Fruit fly (Drosophila melanogaster) whole organism, embryonic: ENCODE measurements around the gene GstD8.

Experiments used
- Aef1 ChIP-seq: fragments of 200-800 bp; sonication (Bioruptor generic); IDR thresholded peaks from 3 replicates; pipeline ENCODE4 v1.3.6; 2022; ENCODE audit warnings: missing biosample characterization, missing genetic modification characterization
- Antp ChIP-seq: fragments of 200-800 bp; sonication (Bioruptor generic); optimal IDR thresholded peaks from 3 replicates; lab custom pipeline; 2016; ENCODE audit warnings: missing biosample characterization, missing genetic modification characterization
- B-H2 ChIP-seq: fragments of 200-800 bp; sonication (Bioruptor generic); optimal IDR thresholded peaks from 2 replicates; lab custom pipeline; 2018; ENCODE audit warnings: missing biosample characterization, mild to moderate bottlenecking, missing genetic modification characterization
- CG10565 ChIP-seq: fragments of 200-800 bp; sonication (Bioruptor generic); optimal IDR thresholded peaks from 3 replicates; lab custom pipeline; 2016; ENCODE audit warnings: missing biosample characterization, mild to moderate bottlenecking, missing genetic modification characterization
- CG12071 ChIP-seq: fragments of 200-800 bp; sonication (Bioruptor generic); optimal IDR thresholded peaks from 3 replicates; lab custom pipeline; 2018; ENCODE audit warnings: missing biosample characterization, mild to moderate bottlenecking, missing genetic modification characterization
- CG13287 ChIP-seq: fragments of 200-800 bp; sonication (Bioruptor generic); IDR thresholded peaks from 2 replicates; pipeline ENCODE4 v1.3.6; 2022; ENCODE audit warnings: missing biosample characterization, missing genetic modification characterization; ENCODE audit not compliant: partially characterized antibody
- CG14050 ChIP-seq: fragments of 200-800 bp; sonication (Bioruptor generic); IDR thresholded peaks from 3 replicates; pipeline ENCODE4 v1.3.6; 2022; ENCODE audit warnings: missing biosample characterization, missing genetic modification characterization
- CG15601 ChIP-seq: fragments of 200-800 bp; sonication (Bioruptor generic); optimal IDR thresholded peaks from 3 replicates; lab custom pipeline; 2019; ENCODE audit warnings: missing biosample characterization, mild to moderate bottlenecking, missing genetic modification characterization, moderate library complexity
- CG1603 ChIP-seq: fragments of 200-800 bp; sonication (Bioruptor generic); optimal IDR thresholded peaks from 2 replicates; lab custom pipeline; 2019; ENCODE audit warnings: missing biosample characterization, mild to moderate bottlenecking, missing genetic modification characterization, moderate library complexity
- CG16863 ChIP-seq: fragments of 200-800 bp; sonication (Bioruptor generic); optimal IDR thresholded peaks from 3 replicates; lab custom pipeline; 2016; ENCODE audit warnings: missing biosample characterization, missing genetic modification characterization
- CG17186 ChIP-seq: fragments of 200-800 bp; sonication (Bioruptor generic); optimal IDR thresholded peaks from 3 replicates; lab custom pipeline; 2017; ENCODE audit warnings: missing biosample characterization, missing genetic modification reagents, missing genetic modification characterization
- CG17612 ChIP-seq: fragments of 200-800 bp; sonication (Bioruptor generic); IDR thresholded peaks from 2 replicates; pipeline ENCODE4 v1.3.6; 2022; ENCODE audit warnings: missing biosample characterization, missing genetic modification characterization
- CG18011 ChIP-seq: fragments of 200-800 bp; sonication (Bioruptor generic); optimal IDR thresholded peaks from 2 replicates; lab custom pipeline; 2017; ENCODE audit warnings: missing biosample characterization, missing genetic modification characterization, mild to moderate bottlenecking, moderate library complexity, missing genotype
- CG18262 ChIP-seq: fragments of 200-800 bp; optimal IDR thresholded peaks from 3 replicates; lab custom pipeline; 2019; ENCODE audit warnings: missing biosample characterization, mild to moderate bottlenecking, missing genetic modification characterization, moderate library complexity
- CG2129 ChIP-seq: fragments of 200-800 bp; sonication (Bioruptor generic); IDR thresholded peaks from 2 replicates; pipeline ENCODE4 v1.3.6; 2022; ENCODE audit warnings: missing biosample characterization, missing genetic modification characterization; ENCODE audit not compliant: partially characterized antibody
- CG3847 ChIP-seq: fragments of 200-800 bp; sonication (Bioruptor generic); IDR thresholded peaks from 2 replicates; pipeline ENCODE4 v1.3.6; 2022; ENCODE audit warnings: missing biosample characterization, missing genetic modification characterization
- CG5953 ChIP-seq: fragments of 200-800 bp; sonication (Bioruptor generic); IDR thresholded peaks from 2 replicates; pipeline ENCODE4 v1.3.6; 2022; ENCODE audit warnings: missing biosample characterization, missing genetic modification characterization
- CG6175 ChIP-seq: fragments of 200-800 bp; sonication (Bioruptor generic); IDR thresholded peaks from 3 replicates; pipeline ENCODE4 v1.3.6; 2022; ENCODE audit warnings: missing biosample characterization, missing genetic modification characterization
- CG7786 ChIP-seq: fragments of 200-800 bp; sonication (Bioruptor generic); optimal IDR thresholded peaks from 2 replicates; lab custom pipeline; 2016; ENCODE audit warnings: missing biosample characterization, missing genetic modification characterization
- CG8281 ChIP-seq: fragments of 200-800 bp; sonication (Bioruptor generic); optimal IDR thresholded peaks from 2 replicates; lab custom pipeline; 2018; ENCODE audit warnings: missing biosample characterization, mild to moderate bottlenecking, missing genetic modification characterization, moderate library complexity
- Camta ChIP-seq: fragments of 200-800 bp; sonication (Bioruptor generic); optimal IDR thresholded peaks from 2 replicates; lab custom pipeline; 2016; ENCODE audit warnings: missing biosample characterization, missing genetic modification characterization
- Dfd ChIP-seq, 2 experiments: fragments of >200 bp; optimal IDR thresholded peaks; 2 replicates each; lab custom pipeline; 2017; ENCODE audit warnings: missing biosample characterization in 2 of 2, missing genetic modification characterization in 2 of 2
- H2.0 ChIP-seq: fragments of 200-800 bp; sonication (Bioruptor generic); IDR thresholded peaks from 2 replicates; pipeline ENCODE4 v1.3.6; 2022; ENCODE audit warnings: missing biosample characterization, missing genetic modification characterization
- Hmx ChIP-seq: fragments of 200-800 bp; sonication (Bioruptor generic); optimal IDR thresholded peaks from 2 replicates; lab custom pipeline; 2016; ENCODE audit warnings: missing biosample characterization, missing genetic modification characterization
- Mad ChIP-seq: fragments of 200-800 bp; sonication (Bioruptor generic); optimal IDR thresholded peaks from 2 replicates; lab custom pipeline; 2016; ENCODE audit warnings: missing biosample characterization, missing genetic modification characterization
- Mes4 ChIP-seq: fragments of 200-800 bp; sonication (Bioruptor generic); optimal IDR thresholded peaks from 2 replicates; lab custom pipeline; 2016; ENCODE audit warnings: missing biosample characterization, missing genetic modification characterization
- Nf-YC ChIP-seq: fragments of 200-800 bp; optimal IDR thresholded peaks from 3 replicates; lab custom pipeline; 2019; ENCODE audit warnings: missing biosample characterization, mild to moderate bottlenecking, missing genetic modification characterization, moderate library complexity
- ab ChIP-seq: fragments of 200-800 bp; sonication (Bioruptor generic); optimal IDR thresholded peaks from 2 replicates; lab custom pipeline; 2016; ENCODE audit warnings: missing biosample characterization, missing genetic modification characterization
- aop ChIP-seq: fragments of 200-800 bp; sonication (Bioruptor generic); IDR thresholded peaks from 2 replicates; pipeline ENCODE4 v1.3.6; 2022; ENCODE audit warnings: missing biosample characterization, missing genetic modification characterization
- corto ChIP-seq: fragments of 200-800 bp; sonication (Bioruptor generic); optimal IDR thresholded peaks from 2 replicates; lab custom pipeline; 2016; ENCODE audit warnings: missing biosample characterization, mild to moderate bottlenecking, missing genetic modification characterization, moderate library complexity
- da ChIP-seq: fragments of 200-800 bp; sonication (Bioruptor generic); optimal IDR thresholded peaks from 2 replicates; lab custom pipeline; 2016; ENCODE audit warnings: missing biosample characterization, missing genetic modification characterization
- dmrt99B ChIP-seq: fragments of 200-800 bp; sonication (Bioruptor generic); optimal IDR thresholded peaks from 2 replicates; lab custom pipeline; 2018; ENCODE audit warnings: missing biosample characterization, mild to moderate bottlenecking, missing genetic modification characterization, moderate library complexity
- emc ChIP-seq: fragments of 200-800 bp; sonication (Bioruptor generic); optimal IDR thresholded peaks from 2 replicates; lab custom pipeline; 2016; ENCODE audit warnings: missing biosample characterization, missing genetic modification characterization
- ewg ChIP-seq: fragments of 200-800 bp; sonication (Bioruptor generic); optimal IDR thresholded peaks from 3 replicates; lab custom pipeline; 2017; ENCODE audit warnings: mild to moderate bottlenecking, missing biosample characterization, missing genetic modification reagents, missing genetic modification characterization
- ftz-f1 ChIP-seq: fragments of 200-800 bp; sonication (Bioruptor generic); optimal IDR thresholded peaks from 2 replicates; lab custom pipeline; 2016; ENCODE audit warnings: missing biosample characterization, missing genetic modification characterization
- hth ChIP-seq: fragments of >200 bp; optimal IDR thresholded peaks from 2 replicates; lab custom pipeline; 2017; ENCODE audit warnings: inconsistent platforms
- klu ChIP-seq: fragments of 200-800 bp; sonication (Bioruptor generic); IDR thresholded peaks from 2 replicates; pipeline ENCODE4 v1.3.6; 2022; ENCODE audit warnings: missing biosample characterization, missing genetic modification characterization
- onecut ChIP-seq: fragments of 200-800 bp; sonication (Bioruptor generic); IDR thresholded peaks from 2 replicates; pipeline ENCODE4 v1.3.6; 2022; ENCODE audit warnings: missing biosample characterization, missing genetic modification characterization
- pan ChIP-seq, 4 experiments: fragments of >200 bp in 3 of 4; fragments of 200-800 bp in 1 of 4; sonication (Bioruptor generic) in 1 of 4; optimal IDR thresholded peaks in 3 of 4; IDR thresholded peaks in 1 of 4; 2 replicates each; pipeline versions ENCODE4 v1.3.6 to Lab custom; 2017 to 2022; ENCODE audit warnings: missing biosample characterization in 2 of 4, missing genetic modification characterization in 2 of 4, mixed read lengths in 1 of 4
- phol ChIP-seq: fragments of 200-800 bp; sonication (Bioruptor generic); optimal IDR thresholded peaks from 3 replicates; lab custom pipeline; 2018; ENCODE audit warnings: missing biosample characterization, mild to moderate bottlenecking, missing genetic modification characterization, moderate library complexity
- pnt ChIP-seq: fragments of 200-800 bp; sonication (Bioruptor generic); optimal IDR thresholded peaks from 3 replicates; lab custom pipeline; 2016; ENCODE audit warnings: missing biosample characterization, missing genetic modification characterization
- sd ChIP-seq: fragments of 200-800 bp; sonication (Bioruptor generic); optimal IDR thresholded peaks from 3 replicates; lab custom pipeline; 2018; ENCODE audit warnings: missing biosample characterization, mild to moderate bottlenecking, missing genetic modification characterization, moderate library complexity
- toy ChIP-seq: fragments of 200-800 bp; sonication (Bioruptor generic); IDR thresholded peaks from 2 replicates; pipeline ENCODE4 v1.3.6; 2022; ENCODE audit warnings: missing biosample characterization, missing genetic modification characterization
- trem ChIP-seq: fragments of 200-800 bp; optimal IDR thresholded peaks from 3 replicates; lab custom pipeline; 2019; ENCODE audit warnings: missing biosample characterization, mild to moderate bottlenecking, missing genetic modification characterization, moderate library complexity
- tup ChIP-seq: fragments of 200-800 bp; sonication (Bioruptor generic); optimal IDR thresholded peaks from 2 replicates; lab custom pipeline; 2016; ENCODE audit warnings: missing biosample characterization, mild to moderate bottlenecking, missing genetic modification characterization, moderate library complexity
- tx ChIP-seq: fragments of 200-800 bp; sonication (Bioruptor generic); optimal IDR thresholded peaks from 2 replicates; lab custom pipeline; 2016; ENCODE audit warnings: missing biosample characterization, missing genetic modification characterization
- vfl ChIP-seq: fragments of 200-800 bp; sonication (Bioruptor generic); optimal IDR thresholded peaks from 2 replicates; lab custom pipeline; 2016; ENCODE audit warnings: missing biosample characterization, missing genetic modification characterization
- wdn ChIP-seq: fragments of 200-800 bp; sonication (Bioruptor generic); IDR thresholded peaks from 2 replicates; pipeline ENCODE4 v1.3.6; 2022; ENCODE audit warnings: missing biosample characterization, missing genetic modification characterization
- z ChIP-seq: fragments of 200-800 bp; sonication (Bioruptor generic); IDR thresholded peaks from 3 replicates; pipeline ENCODE4 v1.3.6; 2022; ENCODE audit warnings: missing biosample characterization, missing genetic modification characterization
- zen2 ChIP-seq: fragments of 200-800 bp; sonication (Bioruptor generic); IDR thresholded peaks from 3 replicates; pipeline ENCODE4 v1.3.6; 2022; ENCODE audit warnings: missing biosample characterization, missing genetic modification characterization; ENCODE audit not compliant: partially characterized antibody

Gene GstD8

DNA sequence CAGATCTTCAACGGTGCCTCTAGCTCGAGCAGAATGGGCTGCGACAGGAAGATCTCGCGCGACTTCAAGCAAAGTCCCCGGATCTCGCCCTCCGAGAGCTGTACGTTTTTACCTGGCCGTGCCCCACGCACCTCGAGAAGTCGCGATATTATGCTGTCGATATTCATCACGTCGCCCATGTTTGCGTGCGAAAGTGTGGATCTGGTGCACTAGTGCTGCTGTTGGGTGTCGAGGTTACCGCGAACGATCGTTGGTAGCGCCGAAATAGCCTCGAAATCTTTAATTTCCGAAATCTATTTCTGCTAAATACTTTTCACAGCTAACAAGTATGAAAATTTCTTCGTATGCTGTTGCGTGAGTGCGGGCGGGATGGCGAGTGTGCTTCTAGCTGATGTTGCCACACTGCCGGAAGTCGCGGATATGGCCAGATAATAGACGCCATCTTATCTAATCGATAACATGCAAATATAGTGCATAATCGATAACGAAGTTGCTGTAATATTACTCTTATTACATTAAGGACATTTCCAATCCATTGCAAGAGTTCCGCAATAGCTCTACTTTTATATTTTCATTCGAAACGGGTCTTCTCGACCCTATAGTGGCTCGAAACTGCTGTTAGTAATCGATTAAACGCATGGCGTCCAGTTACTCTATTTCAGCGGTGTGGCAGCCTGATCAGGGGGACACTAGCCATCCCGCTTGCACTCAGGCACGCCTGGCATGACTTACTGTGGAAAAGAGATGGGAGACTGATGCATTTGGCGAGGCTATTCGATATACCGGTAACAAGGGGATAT lies 45.9 kb downstream of the GstD8 start, which contains the start of gene Pp1-87B (continued):
- TF ChIP-seq CG6175 (GFP tag; lab: Robert Waterston, UW) (no peak), zen2 (GFP tag; lab: Robert Waterston, UW) (no peak), CG12071 (GFP tag; lab: Kevin White, UChicago) (no peak), CG15601 (tag; lab: Kevin White, UChicago) (no peak), CG1603 (peak; percentile 19), emc (GFP tag; lab: Kevin White, UChicago) (no peak), sd (tag; lab: Kevin White, UChicago) (no peak), tup (GFP tag; lab: Kevin White, UChicago) (no peak), vfl (GFP tag; lab: Kevin White, UChicago) (no peak), aop (GFP tag; lab: Robert Waterston, UW) (no peak), onecut (GFP tag; lab: Robert Waterston, UW) (no peak), H2.0 (GFP tag; lab: Robert Waterston, UW) (no peak), CG2129 (GFP tag; lab: Robert Waterston, UW) (no peak), CG13287 (GFP tag; lab: Robert Waterston, UW) (no peak), pnt (GFP tag; lab: Kevin White, UChicago) (no peak), dmrt99B (no peak), CG3847 (peak; percentile 64), Dfd (GFP tag; optimal IDR thresholded peaks at IDR 0.05; lab: Kevin White, UChicago) (peak in 1 of 2 experiments; percentile 30), CG5953 (GFP tag; lab: Robert Waterston, UW) (no peak), Aef1 (no peak), Camta (GFP tag; lab: Kevin White, UChicago) (peak; percentile 13), CG17612 (GFP tag; lab: Robert Waterston, UW) (no peak), da (GFP tag; lab: Kevin White, UChicago) (no peak), ftz-f1 (GFP tag; lab: Kevin White, UChicago) (no peak), tx (GFP tag; lab: Kevin White, UChicago) (no peak), CG10565 (GFP tag; lab: Kevin White, UChicago) (no peak), Nf-YC (tag; lab: Kevin White, UChicago) (peak; percentile 46), Mes4 (GFP tag; lab: Kevin White, UChicago) (no peak), phol (tag; lab: Kevin White, UChicago) (peak; percentile 100), toy (GFP tag; lab: Robert Waterston, UW) (no peak), ab (GFP tag; lab: Kevin White, UChicago) (no peak), B-H2 (GFP tag; lab: Kevin White, UChicago) (no peak), Antp (GFP tag; lab: Kevin White, UChicago) (no peak), z (GFP tag; lab: Robert Waterston, UW) (no peak), wdn (no peak), klu (GFP tag; lab: Robert Waterston, UW) (no peak), CG17186 (GFP tag; lab: Kevin White, UChicago) (peak; percentile 54), CG18011 (GFP tag; lab: Kevin White, UChicago) (no peak), ewg (GFP tag; lab: Kevin White, UChicago) (no peak), CG7786 (GFP tag; lab: Kevin White, UChicago) (peak; percentile 2), Hmx (GFP tag; lab: Kevin White, UChicago) (no peak), CG14050 (GFP tag; lab: Robert Waterston, UW) (no peak), CG18262 (tag; lab: Kevin White, UChicago) (peak; percentile 34), pan (optimal IDR thresholded peaks at IDR 0.05; lab: Kevin White, UChicago) (no peak), pan (GFP tag; optimal IDR thresholded peaks at IDR 0.05 in 1 of 2, IDR thresholded peaks at IDR 0.05 in 1 of 2) (no peak), CG16863 (GFP tag; lab: Kevin White, UChicago) (no peak), hth (lab: Kevin White, UChicago) (no peak), CG8281 (tag; lab: Kevin White, UChicago) (no peak), Mad (GFP tag; lab: Kevin White, UChicago) (no peak), corto (GFP tag; lab: Kevin White, UChicago) (no peak), trem (tag; lab: Kevin White, UChicago) (peak; percentile 28)
